Worm (Caenorhabditis elegans): ENCODE results near the gene pyr-1.

DNA sequence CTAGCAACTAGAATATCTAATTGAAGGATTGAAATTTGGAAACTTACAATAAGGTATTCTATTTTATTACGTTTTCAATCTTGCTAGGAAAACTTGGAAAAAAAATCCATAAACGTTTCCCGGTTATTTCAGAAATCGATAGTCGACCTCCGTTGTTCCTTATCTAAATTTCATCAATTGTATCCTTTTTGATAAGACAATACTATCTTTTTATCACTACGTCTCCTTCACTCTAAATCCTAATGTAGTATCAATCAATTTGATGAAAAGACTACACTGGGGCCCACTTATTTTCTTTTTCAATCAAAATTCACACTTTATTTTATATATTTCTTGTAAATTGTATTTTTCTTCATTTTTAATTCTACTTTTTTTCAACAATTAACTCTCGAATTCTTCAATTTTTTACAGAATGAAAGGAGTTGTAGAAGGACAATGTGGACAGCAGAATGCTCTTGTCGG is 53.5 kb downstream of the pyr-1 start, which contains the start of gene prx-5:
- TF ChIP-seq ref-1 (GFP tag; conservative IDR thresholded peaks at IDR 0.05) (no peak), ztf-29 (GFP tag; IDR thresholded peaks at IDR 0.05) (no peak), ztf-23 (GFP tag; IDR thresholded peaks at IDR 0.05) (no peak), med-1 (GFP tag; optimal IDR thresholded peaks at IDR 0.05; ENCODE audit: insufficient read depth) (no peak), cog-1 (tag; optimal IDR thresholded peaks at IDR 0.05) (no peak), flt-1 (GFP tag; IDR thresholded peaks at IDR 0.05) (no peak)
